Worm (Caenorhabditis elegans): Measurements from ENCODE around the gene Y48E1C.1.

The Y48E1C.1 gene

DNA sequence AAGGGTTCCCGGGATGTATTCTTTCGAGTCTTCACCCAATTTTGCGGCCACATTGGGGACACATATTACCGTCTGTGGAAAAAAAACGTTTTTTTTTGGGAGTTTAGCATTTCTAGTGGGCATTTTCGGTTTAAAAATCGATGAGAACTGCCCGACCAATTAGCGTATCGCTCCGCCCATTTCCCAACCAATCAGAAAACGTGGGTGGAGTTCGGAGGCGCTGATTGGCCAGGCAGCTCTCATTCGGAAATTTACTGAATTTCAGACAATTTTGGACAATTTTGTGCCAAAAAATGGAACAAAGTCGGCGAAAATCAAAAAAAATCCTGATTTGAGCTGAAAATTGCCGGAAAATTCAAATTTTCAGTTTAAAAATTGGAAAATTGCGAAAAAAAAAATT, 31.8 kb downstream of the Y48E1C.1 start:
- TF ChIP-seq nhr-85 (tag): peak; percentile 58
- TF ChIP-seq ceh-8 (GFP tag; optimal IDR thresholded peaks at IDR 0.05): no peak

DNA sequence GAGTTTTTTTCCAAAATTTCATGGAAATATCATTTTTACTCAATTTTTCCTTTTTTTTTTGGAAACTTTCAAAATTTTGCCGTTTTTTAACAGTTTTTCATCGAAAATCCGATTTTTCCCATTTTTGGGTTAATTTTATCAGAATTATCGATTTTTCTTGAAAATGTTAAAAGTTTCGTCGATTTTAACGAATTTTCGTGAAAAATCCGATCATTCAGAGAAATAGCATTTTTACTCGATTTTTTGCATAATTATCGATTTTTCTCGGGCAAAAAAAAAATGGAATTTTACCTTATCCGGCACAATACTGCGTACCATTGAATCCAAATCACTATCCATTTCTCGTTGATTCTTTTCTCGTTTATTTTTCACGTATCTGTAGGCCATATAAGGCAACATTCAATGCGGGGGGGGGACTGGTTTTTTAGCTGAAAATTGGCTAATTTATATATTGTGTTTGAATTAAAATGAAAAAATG, 32.4 kb downstream of the Y48E1C.1 start, which contains the start of gene tbc-14:
TSS of gene tbc-14 (minus strand) at position 428 of the 478 bp plus-strand sequence.
- TF ChIP-seq egl-27 (tag; optimal IDR thresholded peaks at IDR 0.05) (no peak), efl-1 (optimal IDR thresholded peaks at IDR 0.05) (no peak), efl-1 (GFP tag; optimal IDR thresholded peaks at IDR 0.05 in 1 of 2) (peak in 1 of 2 experiments; percentile 55), hlh-17 (GFP tag; optimal IDR thresholded peaks at IDR 0.05; ENCODE audit: borderline replicate concordance) (no peak), C34B4.2 (tag; optimal IDR thresholded peaks at IDR 0.05) (no peak)

- no peak for TF ChIP-seq ces-1 (GFP tag; optimal IDR thresholded peaks at IDR 0.05)
- TF ChIP-seq tlp-1 (tag; optimal IDR thresholded peaks at IDR 0.05): no peak
- peak; percentile 49 for TF ChIP-seq isw-1 (GFP tag; IDR thresholded peaks at IDR 0.05)
- peak; percentile 86 for TF ChIP-seq nhr-19 (GFP tag; conservative IDR thresholded peaks at IDR 0.05)
- peak; percentile 39 for TF ChIP-seq hpl-2 (GFP tag; optimal IDR thresholded peaks at IDR 0.05)
- peak; percentile 75 for TF ChIP-seq F16B12.6 (tag; optimal IDR thresholded peaks at IDR 0.05)
- peak; percentile 76 for TF ChIP-seq nhr-11 (tag; optimal IDR thresholded peaks at IDR 0.05)
- no peak for TF ChIP-seq sptf-1 (tag; optimal IDR thresholded peaks at IDR 0.05)
- TF ChIP-seq snu-23 (GFP tag; optimal IDR thresholded peaks at IDR 0.05): peak; percentile 90
- no peak for TF ChIP-seq lir-3 (tag; optimal IDR thresholded peaks at IDR 0.05; ENCODE audit: poor library complexity)
- TF ChIP-seq fkh-8 (tag; optimal IDR thresholded peaks at IDR 0.05): peak; percentile 97
- TF ChIP-seq ceh-90 (tag; optimal IDR thresholded peaks at IDR 0.05): no peak
- TF ChIP-seq unc-130 (tag; optimal IDR thresholded peaks at IDR 0.05): peak; percentile 87
- TF ChIP-seq ceh-63 (GFP tag; optimal IDR thresholded peaks at IDR 0.05): no peak
- TF ChIP-seq C16A3.4 (tag; optimal IDR thresholded peaks at IDR 0.05): peak; percentile 89
- peak; percentile 42; the same call in 1 of the 2 replicates for TF ChIP-seq grh-1 (GFP tag; IDR thresholded peaks at IDR 0.05)
- TF ChIP-seq rnt-1 (tag; optimal IDR thresholded peaks at IDR 0.05): no peak
- TF ChIP-seq efl-1 (optimal IDR thresholded peaks at IDR 0.05): peak; percentile 85 to 88
- TF ChIP-seq efl-1 (GFP tag; optimal IDR thresholded peaks at IDR 0.05 in 1 of 2): peak; percentile 78 to 97
- TF ChIP-seq pqm-1 (tag; optimal IDR thresholded peaks at IDR 0.05): no peak
- peak; percentile 83 for TF ChIP-seq unc-86 (tag; optimal IDR thresholded peaks at IDR 0.05)
- TF ChIP-seq hlh-17 (GFP tag; optimal IDR thresholded peaks at IDR 0.05; ENCODE audit: borderline replicate concordance): no peak
- peak; percentile 83 to 93 for TF ChIP-seq lsy-2 (tag; optimal IDR thresholded peaks at IDR 0.05)
- peak; percentile 78 for TF ChIP-seq xbp-1 (tag; optimal IDR thresholded peaks at IDR 0.05)
- TF ChIP-seq nhr-20 (tag; optimal IDR thresholded peaks at IDR 0.05): peak; percentile 91
- TF ChIP-seq nhr-90 (tag; optimal IDR thresholded peaks at IDR 0.05; ENCODE audit: poor library complexity): peak; percentile 64
- no peak for TF ChIP-seq pag-3 (tag; optimal IDR thresholded peaks at IDR 0.05; ENCODE audit: borderline replicate concordance, insufficient read depth)
- peak; percentile 91 for TF ChIP-seq lin-15B (tag; optimal IDR thresholded peaks at IDR 0.05)
- no peak for TF ChIP-seq unc-98 (GFP tag; IDR thresholded peaks at IDR 0.05)
- no peak for TF ChIP-seq unc-30 (tag; optimal IDR thresholded peaks at IDR 0.05)
- TF ChIP-seq snpc-4 (tag; optimal IDR thresholded peaks at IDR 0.05): peak; percentile 86
- TF ChIP-seq sox-4 (tag; optimal IDR thresholded peaks at IDR 0.05): peak; percentile 66
- TF ChIP-seq tbx-2 (tag; optimal IDR thresholded peaks at IDR 0.05): peak; percentile 80
- peak; percentile 71 for TF ChIP-seq blmp-1 (tag; optimal IDR thresholded peaks at IDR 0.05)
- TF ChIP-seq nhr-77 (tag; optimal IDR thresholded peaks at IDR 0.05): peak; percentile 74
- TF ChIP-seq mef-2 (tag; optimal IDR thresholded peaks at IDR 0.05): peak; percentile 36
- TF ChIP-seq aha-1 (tag; optimal IDR thresholded peaks at IDR 0.05): peak; percentile 38
- TF ChIP-seq irx-1 (tag; optimal IDR thresholded peaks at IDR 0.05): peak; percentile 65
- TF ChIP-seq sup-37 (GFP tag; optimal IDR thresholded peaks at IDR 0.05): no peak
- peak; percentile 93 for TF ChIP-seq skn-1 (tag; optimal IDR thresholded peaks at IDR 0.05)
- TF ChIP-seq nhr-85 (tag): peak; percentile 86
- TF ChIP-seq egl-27 (tag; optimal IDR thresholded peaks at IDR 0.05): no peak
- TF ChIP-seq zip-4 (GFP tag; optimal IDR thresholded peaks at IDR 0.05): no peak
- TF ChIP-seq lin-39 (tag; optimal IDR thresholded peaks at IDR 0.05): peak; percentile 15
- TF ChIP-seq nhr-47 (tag; optimal IDR thresholded peaks at IDR 0.05): peak; percentile 88
- TF ChIP-seq efl-3 (GFP tag; optimal IDR thresholded peaks at IDR 0.05): no peak
Observed at ce11 chrII:13447668-13448067, 32.9 kb downstream of the Y48E1C.1 start.

All from whole organism, L1 larva.